Fruit fly (Drosophila melanogaster) whole organism, prepupa: ENCODE results near the gene CG10874.

ENCODE experiments used
- CG10669 ChIP-seq: fragments of 200-800 bp; sonication (Bioruptor generic); optimal IDR thresholded peaks from 3 replicates; lab custom pipeline; 2018; ENCODE audit warnings: missing biosample characterization, mild to moderate bottlenecking, missing genetic modification characterization, moderate library complexity
- CG3032 ChIP-seq: fragments of 200-800 bp; optimal IDR thresholded peaks from 2 replicates; lab custom pipeline; 2019; ENCODE audit warnings: missing biosample characterization, mild to moderate bottlenecking, missing genetic modification characterization, moderate library complexity
- Eip78C ChIP-seq: fragments of 200-800 bp; sonication (Bioruptor generic); peaks from one replicate; lab custom pipeline; 2016; ENCODE audit warnings: missing biosample characterization, missing genetic modification characterization
- Hr38 ChIP-seq: sonication (Bioruptor generic); optimal IDR thresholded peaks from 2 replicates; lab custom pipeline; 2016; ENCODE audit warnings: missing biosample characterization, missing genetic modification characterization
- Smox ChIP-seq: fragments of 200-800 bp; sonication (Bioruptor generic); optimal IDR thresholded peaks from 3 replicates; lab custom pipeline; 2016; ENCODE audit warnings: missing biosample characterization, missing genetic modification characterization
- cyc ChIP-seq: fragments of 200-800 bp; sonication (Bioruptor generic); optimal IDR thresholded peaks from 3 replicates; lab custom pipeline; 2016; ENCODE audit warnings: missing biosample characterization, missing genetic modification characterization

dm6 chr2L:2163568-2163953 lies 28.6 kb downstream of the CG10874 start:
- TF ChIP-seq cyc (GFP tag; lab: Kevin White, UChicago) (peak; percentile 94), Hr38 (no peak), Eip78C (GFP tag; lab: Kevin White, UChicago) (peak; percentile 96), Smox (peak; percentile 93), CG3032 (tag; lab: Kevin White, UChicago) (peak; percentile 95), CG10669 (GFP tag; lab: Kevin White, UChicago) (peak; percentile 93)
